Fruit fly (Drosophila melanogaster): Measurements from ENCODE around the gene CG33282.

CG33282 gene

dm6 chr2L:3373242-3373641 lies 45.5 kb downstream of the CG33282 start, which contains the start of gene GramD1B:
TSS of gene GramD1B (minus strand) at chr2L:3373372.
- peak; percentile 12 for TF ChIP-seq noc (tag; optimal IDR thresholded peaks at IDR 0.05)

- no peak for TF ChIP-seq noc (tag; optimal IDR thresholded peaks at IDR 0.05)
Measured at dm6 chr2L:3375611-3376010, 47.9 kb downstream of the CG33282 start, which contains the start of gene CG15412. TSS of gene CG15412 (minus strand) at chr2L:3375711.

- no peak for TF ChIP-seq noc (tag; optimal IDR thresholded peaks at IDR 0.05)
Measured at dm6 chr2L:3376684-3377086, 49.0 kb downstream of the CG33282 start, which contains the start of the genes CG9662 and Ptpa. TSS of gene CG9662 (minus strand) at chr2L:3376737. TSS of gene Ptpa (plus strand) at chr2L:3377002.

All from whole organism, larva.